Fruit fly (Drosophila melanogaster): Measurements from ENCODE around the gene ND-MNLL.

The ND-MNLL gene

dm6 chrX:7873172-7873930, 20.2 kb downstream of the ND-MNLL start, which contains the start of gene dec:
Gene dec, minus strand, starts transcription at chrX:7873222.
- TF ChIP-seq Hr83 (GFP tag; optimal IDR thresholded peaks at IDR 0.05; ENCODE audit: poor library complexity, severe bottlenecking) (no peak), dl (GFP tag; optimal IDR thresholded peaks at IDR 0.05; ENCODE audit: insufficient read depth in 1 of 2, partially characterized antibody in 2 of 2) (no peak), OdsH (GFP tag; optimal IDR thresholded peaks at IDR 0.05) (no peak), h (GFP tag; optimal IDR thresholded peaks at IDR 0.05) (no peak), Dif (GFP tag; optimal IDR thresholded peaks at IDR 0.05; ENCODE audit: partially characterized antibody) (no peak), pan (optimal IDR thresholded peaks at IDR 0.05) (no peak), GATAd (GFP tag; optimal IDR thresholded peaks at IDR 0.05) (no peak), woc (GFP tag; optimal IDR thresholded peaks at IDR 0.05) (no peak), foxo (GFP tag; optimal IDR thresholded peaks at IDR 0.05) (no peak), Dfd (GFP tag; optimal IDR thresholded peaks at IDR 0.05) (no peak)

DNA sequence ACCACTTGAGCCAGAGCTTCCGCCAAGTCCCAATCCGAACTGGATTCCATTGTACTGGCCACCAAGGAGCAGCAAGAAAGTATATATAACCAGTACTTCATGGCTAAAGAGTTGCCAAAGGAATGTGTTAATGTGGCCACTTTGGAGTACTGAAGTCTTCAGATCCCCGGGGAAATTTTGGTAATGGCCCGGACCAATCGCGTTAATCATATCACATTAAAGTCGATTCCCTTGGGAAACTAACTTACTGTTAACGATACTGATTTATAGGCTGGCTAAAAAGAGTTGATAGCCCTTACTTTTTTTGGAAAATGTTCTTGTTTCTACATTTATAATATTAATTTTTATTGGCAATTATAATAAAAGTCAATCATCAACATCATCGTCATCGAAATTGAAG, 26.7 kb downstream of the ND-MNLL start, which contains the start of gene Ir7b:
Ir7b (minus strand) TSS at position 101 of the 400 bp plus-strand sequence.
- TF ChIP-seq foxo (GFP tag; optimal IDR thresholded peaks at IDR 0.05) (no peak), sage (GFP tag; optimal IDR thresholded peaks at IDR 0.05) (no peak), Abd-B (GFP tag; optimal IDR thresholded peaks at IDR 0.05) (no peak), brk (GFP tag; optimal IDR thresholded peaks at IDR 0.05) (no peak), GATAd (GFP tag; optimal IDR thresholded peaks at IDR 0.05) (no peak), Jra (GFP tag; optimal IDR thresholded peaks at IDR 0.05) (no peak), OdsH (GFP tag; optimal IDR thresholded peaks at IDR 0.05) (no peak), N (GFP tag; optimal IDR thresholded peaks at IDR 0.05) (no peak), Dif (GFP tag; optimal IDR thresholded peaks at IDR 0.05; ENCODE audit: partially characterized antibody) (no peak), Vsx2 (GFP tag; optimal IDR thresholded peaks at IDR 0.05; ENCODE audit: partially characterized antibody) (no peak), Hr83 (GFP tag; optimal IDR thresholded peaks at IDR 0.05; ENCODE audit: poor library complexity, severe bottlenecking) (no peak), sv (GFP tag; optimal IDR thresholded peaks at IDR 0.05) (no peak), pan (optimal IDR thresholded peaks at IDR 0.05) (no peak)

DNA sequence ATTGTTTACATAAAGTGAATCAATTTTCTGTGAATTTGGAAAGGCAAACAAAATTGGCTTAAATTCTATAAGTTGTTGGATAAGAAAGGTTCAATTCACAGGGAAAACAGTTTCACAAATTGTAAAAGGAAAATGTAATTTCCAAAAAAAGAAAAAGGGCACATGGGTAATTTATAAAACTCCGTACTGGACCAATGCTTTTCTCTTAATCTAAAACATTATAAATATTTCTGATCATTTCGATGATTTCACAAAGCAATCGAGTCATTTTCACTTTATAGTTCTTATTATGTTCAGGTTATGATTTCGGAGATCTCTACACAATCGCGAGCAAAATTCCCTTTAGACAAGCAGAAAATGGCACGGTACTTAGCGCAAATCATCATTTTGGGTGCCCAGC, 35.7 kb downstream of the ND-MNLL start, which contains the start of gene CG1409:
CG1409 (plus strand) TSS at position 301 of the 400 bp plus-strand sequence.
- TF ChIP-seq lola (GFP tag; optimal IDR thresholded peaks at IDR 0.05) = no peak
- no peak for TF ChIP-seq GATAd (GFP tag; optimal IDR thresholded peaks at IDR 0.05)
- no peak for TF ChIP-seq Hnf4 (GFP tag; optimal IDR thresholded peaks at IDR 0.05)
- TF ChIP-seq dsf (GFP tag; optimal IDR thresholded peaks at IDR 0.05; ENCODE audit: borderline replicate concordance) = no peak
- TF ChIP-seq Hr83 (GFP tag; optimal IDR thresholded peaks at IDR 0.05; ENCODE audit: poor library complexity, severe bottlenecking) = no peak
- TF ChIP-seq Dif (GFP tag; optimal IDR thresholded peaks at IDR 0.05; ENCODE audit: partially characterized antibody) = no peak
- no peak for TF ChIP-seq Hr78 (GFP tag; optimal IDR thresholded peaks at IDR 0.05)
- TF ChIP-seq Rel (GFP tag; optimal IDR thresholded peaks at IDR 0.05) = no peak
- TF ChIP-seq Rel (tag; optimal IDR thresholded peaks at IDR 0.05) = no peak
- no peak for TF ChIP-seq pan (optimal IDR thresholded peaks at IDR 0.05)
- no peak for TF ChIP-seq CrebA (GFP tag; optimal IDR thresholded peaks at IDR 0.05; ENCODE audit: borderline replicate concordance)
- no peak for TF ChIP-seq Abd-B (GFP tag; optimal IDR thresholded peaks at IDR 0.05)
- no peak for TF ChIP-seq OdsH (GFP tag; optimal IDR thresholded peaks at IDR 0.05)
- TF ChIP-seq jim (GFP tag; optimal IDR thresholded peaks at IDR 0.05) = no peak
- no peak for TF ChIP-seq dmrt93B (GFP tag; optimal IDR thresholded peaks at IDR 0.05)
- TF ChIP-seq woc (GFP tag; optimal IDR thresholded peaks at IDR 0.05) = no peak
- no peak for TF ChIP-seq Mio (GFP tag; optimal IDR thresholded peaks at IDR 0.05)
- TF ChIP-seq h (GFP tag; optimal IDR thresholded peaks at IDR 0.05) = no peak
- no peak for TF ChIP-seq usp (GFP tag; optimal IDR thresholded peaks at IDR 0.05)
- no peak for TF ChIP-seq tai (GFP tag; optimal IDR thresholded peaks at IDR 0.05)

DNA sequence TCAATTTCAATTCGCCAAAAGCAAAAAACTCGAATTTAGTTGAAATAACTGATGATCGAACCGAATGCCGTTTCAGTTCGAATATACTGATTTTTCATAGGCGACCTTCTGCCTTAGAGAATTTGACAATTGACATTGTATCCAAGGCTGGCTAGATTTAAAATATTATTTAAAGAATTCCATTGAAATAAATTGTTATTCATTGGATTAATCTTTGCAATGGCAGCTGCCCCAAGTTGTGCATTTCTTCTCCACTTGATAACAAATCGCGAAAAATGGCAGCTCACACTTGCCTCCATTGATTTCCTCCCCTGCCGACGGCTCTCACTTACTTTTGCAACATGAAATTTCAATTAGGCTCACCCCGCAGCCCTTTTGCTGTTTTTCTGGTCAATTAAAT, 39.5 kb downstream of the ND-MNLL start, which contains the start of gene CG10920:
CG10920 (minus strand) TSS at position 101 of the 400 bp plus-strand sequence.
- TF ChIP-seq Dif (GFP tag; optimal IDR thresholded peaks at IDR 0.05; ENCODE audit: partially characterized antibody) (no peak), CrebA (GFP tag; optimal IDR thresholded peaks at IDR 0.05; ENCODE audit: borderline replicate concordance) (no peak), sage (GFP tag; optimal IDR thresholded peaks at IDR 0.05) (no peak), OdsH (GFP tag; optimal IDR thresholded peaks at IDR 0.05) (no peak), Sp1 (GFP tag; optimal IDR thresholded peaks at IDR 0.05) (no peak), GATAd (GFP tag; optimal IDR thresholded peaks at IDR 0.05) (no peak), psq (GFP tag; optimal IDR thresholded peaks at IDR 0.05) (no peak), fru (GFP tag; optimal IDR thresholded peaks at IDR 0.05) (no peak), Abd-B (GFP tag; optimal IDR thresholded peaks at IDR 0.05) (no peak), Myc (optimal IDR thresholded peaks at IDR 0.05) (no peak)

Measured in whole organism, wandering third instar larva.